Fruit fly (Drosophila melanogaster) whole organism, embryonic: ENCODE measurements around the gene inaF-B.

Experiments
- Awh ChIP-seq: fragments of 200-800 bp; sonication (Bioruptor generic); IDR thresholded peaks from 2 replicates; pipeline ENCODE4, ENCODE4 v1.3.6; 2022; ENCODE audit warnings: missing biosample characterization, missing genetic modification characterization
- CG12769 ChIP-seq: fragments of 200-800 bp; sonication (Bioruptor generic); optimal IDR thresholded peaks from 2 replicates; lab custom pipeline; 2019; ENCODE audit warnings: missing biosample characterization, mild to moderate bottlenecking, missing genetic modification characterization, moderate library complexity
- CG13123 ChIP-seq: fragments of 200-800 bp; sonication (Bioruptor generic); optimal IDR thresholded peaks from 2 replicates; lab custom pipeline; 2016; ENCODE audit warnings: missing biosample characterization, missing genetic modification characterization
- CG13287 ChIP-seq: fragments of 200-800 bp; sonication (Bioruptor generic); IDR thresholded peaks from 2 replicates; pipeline ENCODE4 v1.3.6; 2022; ENCODE audit warnings: missing biosample characterization, missing genetic modification characterization; ENCODE audit not compliant: partially characterized antibody
- CG13775 ChIP-seq: fragments of 200-800 bp; sonication (Bioruptor generic); optimal IDR thresholded peaks from 3 replicates; lab custom pipeline; 2017; ENCODE audit warnings: missing biosample characterization, mild to moderate bottlenecking, missing genetic modification characterization
- CG13894 ChIP-seq: fragments of 200-800 bp; sonication (Bioruptor generic); optimal IDR thresholded peaks from 3 replicates; lab custom pipeline; 2018; ENCODE audit warnings: missing biosample characterization, mild to moderate bottlenecking, missing genetic modification characterization, moderate library complexity
- CG14710 ChIP-seq: fragments of 200-800 bp; sonication (Bioruptor generic); optimal IDR thresholded peaks from 3 replicates; lab custom pipeline; 2019; ENCODE audit warnings: missing biosample characterization, mild to moderate bottlenecking, missing genetic modification characterization, moderate library complexity
- CG15479 ChIP-seq: fragments of 200-800 bp; sonication (Bioruptor generic); optimal IDR thresholded peaks from 3 replicates; lab custom pipeline; 2019; ENCODE audit warnings: missing biosample characterization, mild to moderate bottlenecking, missing genetic modification characterization, moderate library complexity
- CG15514 ChIP-seq: fragments of 200-800 bp; sonication (Bioruptor generic); optimal IDR thresholded peaks from 3 replicates; lab custom pipeline; 2017; ENCODE audit warnings: missing biosample characterization, missing genetic modification characterization, mild to moderate bottlenecking, moderate library complexity, missing genetic modification reagents
- CG30403 ChIP-seq: fragments of 200-800 bp; sonication (Bioruptor generic); optimal IDR thresholded peaks from 3 replicates; lab custom pipeline; 2016; ENCODE audit warnings: missing biosample characterization, missing genetic modification characterization
- CG31441 ChIP-seq: fragments of 200-800 bp; sonication (Bioruptor generic); IDR thresholded peaks from 2 replicates; pipeline ENCODE4 v1.3.6; 2022; ENCODE audit warnings: missing biosample characterization, missing genetic modification characterization
- CG33557 ChIP-seq: fragments of 200-800 bp; sonication (Bioruptor generic); optimal IDR thresholded peaks from 2 replicates; lab custom pipeline; 2019; ENCODE audit warnings: missing biosample characterization, mild to moderate bottlenecking, missing genetic modification characterization, moderate library complexity
- CG4328 ChIP-seq: fragments of 200-800 bp; sonication (Bioruptor generic); optimal IDR thresholded peaks from 3 replicates; lab custom pipeline; 2017; ENCODE audit warnings: missing biosample characterization, missing genetic modification reagents, missing genetic modification characterization
- CG4404 ChIP-seq: fragments of 200-800 bp; sonication (Bioruptor generic); IDR thresholded peaks from 2 replicates; pipeline ENCODE4 v1.3.6; 2022; ENCODE audit warnings: missing biosample characterization, missing genetic modification characterization
- CG6689 ChIP-seq: fragments of 200-800 bp; sonication (Bioruptor generic); IDR thresholded peaks from 2 replicates; pipeline ENCODE4 v1.3.6; 2022; ENCODE audit warnings: missing biosample characterization, missing genetic modification characterization
- CoRest ChIP-seq: fragments of 200-800 bp; sonication (Bioruptor generic); optimal IDR thresholded peaks from 3 replicates; lab custom pipeline; 2018; ENCODE audit warnings: missing biosample characterization, mild to moderate bottlenecking, missing genetic modification characterization, moderate library complexity
- Deaf1 ChIP-seq: fragments of 200-800 bp; optimal IDR thresholded peaks from 3 replicates; lab custom pipeline; 2019; ENCODE audit warnings: missing biosample characterization, mild to moderate bottlenecking, missing genetic modification characterization, moderate library complexity
- Hr51 ChIP-seq, 2 experiments: fragments of 200-800 bp; sonication (Bioruptor generic); optimal IDR thresholded peaks; 2 replicates in 1 of 2; 3 replicates in 1 of 2; lab custom pipeline; 2016 to 2018; ENCODE audit warnings: missing biosample characterization in 2 of 2, missing genetic modification characterization in 2 of 2, mild to moderate bottlenecking in 1 of 2, moderate library complexity in 1 of 2
- Jarid2 ChIP-seq: fragments of 200-800 bp; sonication (Bioruptor generic); optimal IDR thresholded peaks from 3 replicates; lab custom pipeline; 2017; ENCODE audit warnings: mild to moderate bottlenecking, missing biosample characterization, missing genetic modification reagents, missing genetic modification characterization
- Kr ChIP-seq: fragments of 200-800 bp; sonication (Bioruptor generic); optimal IDR thresholded peaks from 2 replicates; lab custom pipeline; 2017; ENCODE audit warnings: missing biosample characterization, mild to moderate bottlenecking, missing genetic modification characterization
- MTF-1 ChIP-seq: fragments of 200-800 bp; sonication (Bioruptor generic); optimal IDR thresholded peaks from 2 replicates; lab custom pipeline; 2018; ENCODE audit warnings: missing biosample characterization, mild to moderate bottlenecking, missing genetic modification characterization, borderline replicate concordance
- NC2α ChIP-seq: fragments of 200-800 bp; sonication (Bioruptor generic); optimal IDR thresholded peaks from 2 replicates; lab custom pipeline; 2016; ENCODE audit warnings: missing biosample characterization, missing genetic modification characterization
- Neu2 ChIP-seq: fragments of 200-800 bp; sonication (Bioruptor generic); optimal IDR thresholded peaks from 3 replicates; lab custom pipeline; 2016; ENCODE audit warnings: missing biosample characterization, missing genetic modification characterization, borderline replicate concordance
- Ravus ChIP-seq: fragments of 200-800 bp; sonication (Bioruptor generic); IDR thresholded peaks from 2 replicates; pipeline ENCODE4 v1.3.6; 2022; ENCODE audit warnings: missing biosample characterization, missing genetic modification characterization
- Side ChIP-seq: fragments of 200-800 bp; sonication (Bioruptor generic); optimal IDR thresholded peaks from 2 replicates; lab custom pipeline; 2016; ENCODE audit warnings: missing biosample characterization, missing genetic modification characterization
- Sin3A ChIP-seq: fragments of >200 bp; optimal IDR thresholded peaks from 2 replicates; lab custom pipeline; 2018
- Ssrp ChIP-seq: fragments of 200-800 bp; sonication (Bioruptor generic); optimal IDR thresholded peaks from 2 replicates; lab custom pipeline; 2018; ENCODE audit warnings: missing biosample characterization, mild to moderate bottlenecking, missing genetic modification characterization, moderate library complexity
- ase ChIP-seq: fragments of 200-800 bp; sonication (Bioruptor generic); IDR thresholded peaks from 3 replicates; pipeline ENCODE4 v1.3.6; 2022; ENCODE audit warnings: missing biosample characterization, missing genetic modification characterization
- bbx ChIP-seq: fragments of 200-800 bp; sonication (Bioruptor generic); IDR thresholded peaks from 2 replicates; pipeline ENCODE4 v1.3.6; 2022; ENCODE audit warnings: missing biosample characterization, missing genetic modification characterization; ENCODE audit not compliant: partially characterized antibody
- bigmax ChIP-seq: fragments of 200-800 bp; sonication (Bioruptor generic); optimal IDR thresholded peaks from 2 replicates; lab custom pipeline; 2018; ENCODE audit warnings: missing biosample characterization, mild to moderate bottlenecking, missing genetic modification characterization
- cas ChIP-seq: fragments of 200-800 bp; sonication (Bioruptor generic); IDR thresholded peaks from 2 replicates; pipeline ENCODE4 v1.3.6; 2022; ENCODE audit warnings: missing biosample characterization, missing genetic modification characterization
- crp ChIP-seq, 2 experiments: fragments of 200-800 bp; sonication (Bioruptor generic); optimal IDR thresholded peaks; 2 replicates in 1 of 2; 3 replicates in 1 of 2; lab custom pipeline; 2017; ENCODE audit warnings: missing biosample characterization in 2 of 2, missing genetic modification characterization in 2 of 2, mild to moderate bottlenecking in 1 of 2, moderate library complexity in 1 of 2
- dmrt99B ChIP-seq: fragments of 200-800 bp; sonication (Bioruptor generic); optimal IDR thresholded peaks from 2 replicates; lab custom pipeline; 2018; ENCODE audit warnings: missing biosample characterization, mild to moderate bottlenecking, missing genetic modification characterization, moderate library complexity
- en ChIP-seq: fragments of 200-800 bp; sonication (Bioruptor generic); optimal IDR thresholded peaks from 2 replicates; lab custom pipeline; 2016; ENCODE audit warnings: missing biosample characterization, missing genetic modification characterization
- gro ChIP-seq: fragments of 200-800 bp; sonication (Bioruptor generic); optimal IDR thresholded peaks from 2 replicates; lab custom pipeline; 2016; ENCODE audit warnings: missing biosample characterization, missing genetic modification characterization
- hbn ChIP-seq: fragments of 200-800 bp; sonication (Bioruptor generic); IDR thresholded peaks from 2 replicates; pipeline ENCODE4 v1.3.6; 2022; ENCODE audit warnings: missing biosample characterization, missing genetic modification characterization; ENCODE audit not compliant: partially characterized antibody
- her ChIP-seq: fragments of 200-800 bp; sonication (Bioruptor generic); optimal IDR thresholded peaks from 2 replicates; lab custom pipeline; 2016; ENCODE audit warnings: missing biosample characterization, missing genetic modification characterization
- insv ChIP-seq, 2 experiments: fragments of 200-800 bp; sonication (Bioruptor generic); optimal IDR thresholded peaks; 3 replicates each; lab custom pipeline; 2016 to 2018; ENCODE audit warnings: missing biosample characterization in 2 of 2, missing genetic modification characterization in 2 of 2
- jumu ChIP-seq: fragments of 200-800 bp; sonication (Bioruptor generic); optimal IDR thresholded peaks from 3 replicates; lab custom pipeline; 2016; ENCODE audit warnings: missing biosample characterization, missing genetic modification characterization
- kni ChIP-seq: fragments of 200-800 bp; sonication (Bioruptor generic); optimal IDR thresholded peaks from 3 replicates; lab custom pipeline; 2017; ENCODE audit warnings: mild to moderate bottlenecking, missing biosample characterization, missing genetic modification reagents, missing genetic modification characterization
- lilli ChIP-seq: fragments of 200-800 bp; sonication (Bioruptor generic); optimal IDR thresholded peaks from 3 replicates; lab custom pipeline; 2016; ENCODE audit warnings: missing biosample characterization, missing genetic modification characterization
- luna ChIP-seq: fragments of 200-800 bp; sonication (Bioruptor generic); optimal IDR thresholded peaks from 2 replicates; lab custom pipeline; 2016; ENCODE audit warnings: missing biosample characterization, missing genetic modification characterization
- mirr ChIP-seq: fragments of 200-800 bp; sonication (Bioruptor generic); optimal IDR thresholded peaks from 3 replicates; lab custom pipeline; 2018; ENCODE audit warnings: missing biosample characterization, mild to moderate bottlenecking, missing genetic modification characterization
- phol ChIP-seq: fragments of 200-800 bp; sonication (Bioruptor generic); optimal IDR thresholded peaks from 3 replicates; lab custom pipeline; 2018; ENCODE audit warnings: missing biosample characterization, mild to moderate bottlenecking, missing genetic modification characterization, moderate library complexity
- row ChIP-seq: fragments of 200-800 bp; sonication (Bioruptor generic); IDR thresholded peaks from 3 replicates; pipeline ENCODE4 v1.3.6; 2022; ENCODE audit warnings: missing biosample characterization, missing genetic modification characterization
- shn ChIP-seq: fragments of 200-800 bp; sonication (Bioruptor generic); optimal IDR thresholded peaks from 3 replicates; lab custom pipeline; 2016; ENCODE audit warnings: missing biosample characterization, missing genetic modification characterization
- trh ChIP-seq: fragments of 200-800 bp; sonication (Bioruptor generic); optimal IDR thresholded peaks from 2 replicates; lab custom pipeline; 2016; ENCODE audit warnings: missing biosample characterization, missing genetic modification characterization
- unc-4 ChIP-seq: fragments of 200-800 bp; sonication (Bioruptor generic); IDR thresholded peaks from 2 replicates; pipeline ENCODE4 v1.3.6; 2022; ENCODE audit warnings: missing biosample characterization, missing genetic modification characterization; ENCODE audit not compliant: partially characterized antibody
- vnd ChIP-seq: fragments of 200-800 bp; sonication (Bioruptor generic); IDR thresholded peaks from 3 replicates; pipeline ENCODE4 v1.3.6; 2022; ENCODE audit warnings: missing biosample characterization, missing genetic modification characterization; ENCODE audit not compliant: partially characterized antibody
- vvl ChIP-seq: fragments of 200-800 bp; sonication (Bioruptor generic); IDR thresholded peaks from 2 replicates; pipeline ENCODE4 v1.3.6; 2022; ENCODE audit warnings: missing biosample characterization, missing genetic modification characterization

Gene inaF-B

DNA sequence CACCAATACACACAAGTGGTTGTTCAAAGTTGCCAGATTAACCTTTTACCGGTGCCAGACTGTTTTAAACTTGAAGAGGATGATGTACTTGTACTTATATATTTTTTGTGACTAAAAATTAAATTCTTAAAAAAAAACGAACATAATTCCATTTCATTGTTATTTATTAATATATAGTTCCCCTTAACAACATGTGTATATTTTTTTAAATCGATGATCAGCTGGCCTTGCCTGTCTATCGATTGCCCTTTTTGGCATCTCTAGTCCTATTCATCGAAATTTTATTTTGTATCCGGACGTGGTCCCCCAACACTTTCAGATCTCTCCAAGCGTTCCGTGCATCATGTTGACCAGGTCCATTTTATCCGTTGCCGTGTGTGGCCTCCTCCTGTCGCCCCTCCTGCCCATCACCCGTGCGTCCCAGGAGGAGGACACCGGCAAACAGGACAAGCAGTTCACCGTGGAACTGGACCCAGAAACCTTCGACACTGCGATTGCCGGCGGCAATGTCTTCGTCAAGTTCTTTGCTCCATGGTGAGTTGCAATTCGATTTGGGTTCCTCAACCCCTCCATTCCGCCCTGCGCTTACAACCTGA lies 15.7 kb downstream of the inaF-B start, which contains the start of gene prtp (continued):
- TF ChIP-seq crp (GFP tag; optimal IDR thresholded peaks at IDR 0.05; lab: Kevin White, UChicago) (peak; percentile 17 to 81), ase (GFP tag; lab: Robert Waterston, UW) (no peak), bigmax (no peak), CG14710 (tag; lab: Kevin White, UChicago) (peak; percentile 71), her (GFP tag; lab: Kevin White, UChicago) (no peak), CG13894 (no peak), Side (GFP tag; lab: Kevin White, UChicago) (no peak), CG13123 (GFP tag; lab: Kevin White, UChicago) (no peak), shn (GFP tag; lab: Kevin White, UChicago) (no peak), Hr51 (GFP tag; optimal IDR thresholded peaks at IDR 0.05; lab: Kevin White, UChicago) (no peak), mirr (GFP tag; lab: Kevin White, UChicago) (no peak), row (GFP tag; lab: Robert Waterston, UW) (peak; percentile 54; the same call in 2 of the 3 replicates), CG13775 (GFP tag; lab: Kevin White, UChicago) (no peak), bbx (peak; percentile 32; the same call in 1 of the 2 replicates), vnd (GFP tag; lab: Robert Waterston, UW) (no peak), CG4328 (GFP tag; lab: Kevin White, UChicago) (no peak), CG12769 (tag; lab: Kevin White, UChicago) (no peak), unc-4 (GFP tag; lab: Robert Waterston, UW) (peak; percentile 61; the same call in 1 of the 2 replicates), lilli (GFP tag; lab: Kevin White, UChicago) (peak; percentile 6), phol (tag; lab: Kevin White, UChicago) (peak; percentile 27), CG15514 (peak; percentile 77), gro (GFP tag; lab: Kevin White, UChicago) (no peak), dmrt99B (no peak), Deaf1 (no peak), MTF-1 (no peak), CG33557 (no peak), CG4404 (GFP tag; lab: Robert Waterston, UW) (no peak), cas (no peak), CG15479 (no peak), Neu2 (no peak), Kr (GFP tag; lab: Kevin White, UChicago) (no peak), Jarid2 (no peak), CoRest (no peak), CG30403 (GFP tag; lab: Kevin White, UChicago) (no peak), CG31441 (GFP tag; lab: Robert Waterston, UW) (no peak), kni (GFP tag; lab: Kevin White, UChicago) (peak; percentile 34), luna (GFP tag; lab: Kevin White, UChicago) (no peak), CG13287 (GFP tag; lab: Robert Waterston, UW) (peak; percentile 73), NC2α (GFP tag; lab: Kevin White, UChicago) (no peak), en (GFP tag; lab: Kevin White, UChicago) (no peak), trh (GFP tag; lab: Kevin White, UChicago) (no peak), insv (GFP tag; optimal IDR thresholded peaks at IDR 0.05; lab: Kevin White, UChicago) (no peak), jumu (no peak), CG6689 (GFP tag; lab: Robert Waterston, UW) (no peak), Ravus (GFP tag; lab: Robert Waterston, UW) (no peak), hbn (no peak), Sin3A (lab: Kevin White, UChicago) (peak; percentile 44), vvl (GFP tag; lab: Robert Waterston, UW) (no peak), Ssrp (tag; lab: Kevin White, UChicago) (peak; percentile 5), Awh (GFP tag; lab: Robert Waterston, UW) (no peak)
